Worm (Caenorhabditis elegans) whole organism, L4 larva: ENCODE results near the gene garr-1.

ENCODE experiments used
- F44E2.7 ChIP-seq: fragments of 200-800 bp; sonication (Bioruptor generic); IDR thresholded peaks from 2 replicates; pipeline ENCODE4 v2.1.2; 2022; ENCODE audit warnings: missing genetic modification characterization, missing compliant biosample characterization
- R02D3.7 ChIP-seq: fragments of 150-350 bp; sonication (generic microtip); optimal IDR thresholded peaks from 3 replicates; lab custom pipeline; 2014; ENCODE audit warnings: missing biosample characterization, missing genetic modification characterization
- ceh-20 ChIP-seq: fragments of 200-800 bp; sonication (Bioruptor generic); IDR thresholded peaks from 2 replicates; pipeline ENCODE4 v1.3.6; 2022; ENCODE audit warnings: missing genetic modification reagents, missing genetic modification characterization, missing compliant biosample characterization
- egl-27 ChIP-seq: sonication (generic microtip); optimal IDR thresholded peaks from 3 replicates; lab custom pipeline; 2017; ENCODE audit warnings: missing biosample characterization, missing genetic modification reagents, missing genetic modification characterization
- jun-1 ChIP-seq: fragments of 150-350 bp; optimal IDR thresholded peaks from 2 replicates; lab custom pipeline; 2014; ENCODE audit warnings: missing biosample characterization, missing genetic modification reagents, missing genetic modification characterization
- lin-29 ChIP-seq: fragments of 200-800 bp; sonication (Bioruptor generic); IDR thresholded peaks from 2 replicates; pipeline ENCODE4 v1.3.6; 2022; ENCODE audit warnings: missing genetic modification reagents, missing genetic modification characterization, missing compliant biosample characterization
- lin-39 ChIP-seq: fragments of 150-350 bp; optimal IDR thresholded peaks from 2 replicates; lab custom pipeline; 2014; ENCODE audit warnings: missing biosample characterization, missing genetic modification reagents, missing genetic modification characterization
- nhr-11 ChIP-seq: fragments of 150-350 bp; optimal IDR thresholded peaks from 2 replicates; lab custom pipeline; 2014; ENCODE audit warnings: missing biosample characterization, missing genetic modification characterization
- pqm-1 ChIP-seq: sonication (generic microtip); optimal IDR thresholded peaks from 2 replicates; lab custom pipeline; 2017; ENCODE audit warnings: missing biosample characterization, missing genetic modification characterization
- saeg-2 ChIP-seq: fragments of 200-800 bp; sonication (Bioruptor generic); IDR thresholded peaks from 2 replicates; pipeline ENCODE4 v1.3.6; 2022; ENCODE audit warnings: missing genetic modification reagents, missing genetic modification characterization, missing compliant biosample characterization
- unc-39 ChIP-seq: sonication (generic microtip); optimal IDR thresholded peaks from 2 replicates; lab custom pipeline; 2017; ENCODE audit warnings: missing biosample characterization, missing genetic modification characterization
- unc-62 ChIP-seq, 3 experiments: fragments of 150-350 bp in 1 of 3; sonication (generic microtip); optimal IDR thresholded peaks in 2 of 3; peaks in 1 of 3; 1 replicate in 1 of 3; 2 replicates in 2 of 3; lab custom pipeline; 2014 to 2017; ENCODE audit warnings: missing biosample characterization in 3 of 3, missing genetic modification characterization in 3 of 3, missing genetic modification reagents in 3 of 3, missing genotype in 1 of 3
- zfp-3 ChIP-seq: fragments of 200-800 bp; sonication (Bioruptor generic); conservative IDR thresholded peaks from 2 replicates; pipeline ENCODE4 v1.3.6; 2022; ENCODE audit warnings: missing genetic modification reagents, missing genetic modification characterization, missing compliant biosample characterization
- ztf-11 ChIP-seq: fragments of 150-350 bp; optimal IDR thresholded peaks from 2 replicates; lab custom pipeline; 2014; ENCODE audit warnings: missing biosample characterization, missing genetic modification characterization

ce11 chrIV:425995-426394, at the start of gene garr-1:
- TF ChIP-seq saeg-2 (GFP tag; lab: Robert Waterston, UW): no peak
- TF ChIP-seq lin-29 (GFP tag; lab: Robert Waterston, UW): no peak
- TF ChIP-seq zfp-3 (GFP tag; lab: Robert Waterston, UW): no peak
- no peak for TF ChIP-seq ceh-20
- TF ChIP-seq unc-39 (tag; lab: Kevin White, UChicago): no peak
- no peak for TF ChIP-seq jun-1 (tag; lab: Kevin White, UChicago)
- TF ChIP-seq nhr-11: no peak
- TF ChIP-seq R02D3.7 (tag; lab: Kevin White, UChicago): no peak
- TF ChIP-seq F44E2.7 (GFP tag; lab: Robert Waterston, UW): no peak
- no peak for TF ChIP-seq unc-62 (GFP tag; optimal IDR thresholded peaks at IDR 0.05 in 1 of 2; lab: Kevin White, UChicago)
- TF ChIP-seq unc-62 (tag; optimal IDR thresholded peaks at IDR 0.05; lab: Kevin White, UChicago): no peak
- TF ChIP-seq lin-39 (tag; lab: Kevin White, UChicago): no peak
- TF ChIP-seq pqm-1 (tag; lab: Kevin White, UChicago): no peak
- TF ChIP-seq ztf-11 (tag; lab: Kevin White, UChicago): no peak
- no peak for TF ChIP-seq egl-27 (tag; lab: Kevin White, UChicago)
